Fruit fly (Drosophila melanogaster) whole organism: ENCODE data around the gene yem.

ENCODE experiments used
- CG8478 ChIP-seq: fragments of >200 bp; optimal IDR thresholded peaks from 2 replicates; lab custom pipeline; 2018; ENCODE audit warnings: inconsistent platforms
- pan ChIP-seq: fragments of >200 bp; optimal IDR thresholded peaks from 2 replicates; lab custom pipeline; 2017
- usp ChIP-seq: fragments of >200 bp; optimal IDR thresholded peaks from 2 replicates; lab custom pipeline; 2017; ENCODE audit warnings: missing biosample characterization, missing genetic modification characterization, mixed read lengths

- TF ChIP-seq usp (GFP tag; lab: Kevin White, UChicago) (no peak), CG8478 (lab: Kevin White, UChicago) (no peak), pan (no peak)
These were observed at the start of gene yem, which contains the start of gene Ctl2 for dm6 chr3R:29122817-29123611.
